Worm (Caenorhabditis elegans) whole organism, midembryonic: ENCODE measurements around the gene T19C4.1.

Experiments used
- cog-1 ChIP-seq: sonication (generic microtip); optimal IDR thresholded peaks from 2 replicates; lab custom pipeline; 2016; ENCODE audit warnings: missing genetic modification characterization, missing compliant biosample characterization
- med-1 ChIP-seq: sonication (generic microtip); optimal IDR thresholded peaks from 2 replicates; lab custom pipeline; 2017; ENCODE audit warnings: missing genetic modification characterization, mild to moderate bottlenecking, missing compliant biosample characterization, antibody characterized with exemption, missing genetic modification reagents; ENCODE audit not compliant: insufficient read depth
- tab-1 ChIP-seq: fragments of 200-800 bp; sonication (Bioruptor generic); IDR thresholded peaks from 2 replicates; pipeline ENCODE4 v1.3.6; 2022; ENCODE audit warnings: missing genetic modification characterization, missing compliant biosample characterization
- ztf-23 ChIP-seq: fragments of 200-800 bp; sonication (Bioruptor generic); IDR thresholded peaks from 2 replicates; pipeline ENCODE4 v1.3.6; 2022; ENCODE audit warnings: missing genetic modification reagents, missing genetic modification characterization, missing compliant biosample characterization

- TF ChIP-seq tab-1 (GFP tag; lab: Robert Waterston, UW) = no peak
- TF ChIP-seq cog-1 (tag; lab: Kevin White, UChicago) = no peak
- no peak for TF ChIP-seq med-1 (GFP tag; lab: Kevin White, UChicago)
- TF ChIP-seq ztf-23 (GFP tag; lab: Robert Waterston, UW) = no peak
These were observed 45.1 kb upstream of the T19C4.1 start for ce11 chrV:11104408-11104807.
